Worm (Caenorhabditis elegans) whole organism, young adult: ENCODE data around the gene dhc-3.
A peak's percentile ranks its signal among the peaks of the same experiment; 100 is the strongest.

ENCODE experiments used
- B0019.2 ChIP-seq: fragments of 200-800 bp; sonication (Bioruptor generic); conservative IDR thresholded peaks from 2 replicates; pipeline ENCODE4 v1.3.6; 2022; ENCODE audit warnings: missing genetic modification reagents, missing genetic modification characterization, missing compliant biosample characterization
- K12H6.12 ChIP-seq: fragments of 200-800 bp; sonication (Bioruptor generic); optimal IDR thresholded peaks from 2 replicates; lab custom pipeline; 2018; ENCODE audit warnings: mild to moderate bottlenecking, missing genetic modification characterization, missing compliant biosample characterization
- Y79H2A.3 ChIP-seq: fragments of 200-800 bp; sonication (Bioruptor generic); conservative IDR thresholded peaks from 2 replicates; pipeline ENCODE4 v1.3.6; 2022; ENCODE audit warnings: missing genetic modification reagents, missing genetic modification characterization, missing compliant biosample characterization
- Y95B8A.8 ChIP-seq: fragments of 200-800 bp; sonication (Bioruptor generic); IDR thresholded peaks from 2 replicates; pipeline ENCODE4 v1.3.6; 2022; ENCODE audit warnings: missing genetic modification reagents, missing genetic modification characterization, missing compliant biosample characterization
- cebp-1 ChIP-seq, 2 experiments: fragments of 200-800 bp in 1 of 2; sonication (Bioruptor generic) in 1 of 2; sonication (generic microtip) in 1 of 2; IDR thresholded peaks in 1 of 2; optimal IDR thresholded peaks in 1 of 2; 2 replicates each; pipeline versions ENCODE4 v1.3.6 to Lab custom; 2017 to 2022; ENCODE audit warnings: missing compliant biosample characterization in 2 of 2, missing genetic modification characterization in 2 of 2, mild to moderate bottlenecking in 1 of 2, missing genetic modification reagents in 1 of 2, moderate library complexity in 1 of 2
- ceh-58 ChIP-seq: fragments of 200-800 bp; sonication (Bioruptor generic); IDR thresholded peaks from 2 replicates; pipeline ENCODE4 v1.3.6; 2022; ENCODE audit warnings: missing genetic modification characterization, missing compliant biosample characterization
- ceh-79 ChIP-seq: sonication (generic microtip); optimal IDR thresholded peaks from 2 replicates; lab custom pipeline; 2017; ENCODE audit warnings: mild to moderate bottlenecking, missing genetic modification characterization, missing compliant biosample characterization
- dpl-1 ChIP-seq: fragments of 150-350 bp; optimal IDR thresholded peaks from 2 replicates; lab custom pipeline; 2014; ENCODE audit warnings: missing biosample characterization, missing genetic modification reagents, missing genetic modification characterization
- madf-8 ChIP-seq: fragments of 200-800 bp; sonication (Bioruptor generic); conservative IDR thresholded peaks from 2 replicates; pipeline ENCODE4 v1.3.6; 2022; ENCODE audit warnings: missing genetic modification reagents, missing genetic modification characterization, missing compliant biosample characterization
- nhr-120 ChIP-seq: fragments of 200-800 bp; sonication (Bioruptor generic); IDR thresholded peaks from 2 replicates; pipeline ENCODE4 v1.3.6; 2022; ENCODE audit warnings: missing genetic modification characterization, missing compliant biosample characterization
- snpc-1.1 ChIP-seq: sonication (generic microtip); optimal IDR thresholded peaks from 2 replicates; lab custom pipeline; 2017; ENCODE audit warnings: missing genetic modification characterization, mild to moderate bottlenecking, missing compliant biosample characterization, antibody characterized with exemption, moderate library complexity, missing genotype, missing genetic modification reagents; ENCODE audit not compliant: insufficient read depth
- somi-1 ChIP-seq: fragments of 200-800 bp; sonication (Bioruptor generic); optimal IDR thresholded peaks from 2 replicates; lab custom pipeline; 2018; ENCODE audit warnings: mild to moderate bottlenecking, missing genetic modification characterization, missing compliant biosample characterization
- tlf-1 ChIP-seq: fragments of 200-800 bp; sonication (Bioruptor generic); optimal IDR thresholded peaks from 2 replicates; lab custom pipeline; 2018; ENCODE audit warnings: mild to moderate bottlenecking, missing genetic modification characterization, missing compliant biosample characterization
- unc-130 ChIP-seq: sonication (generic microtip); optimal IDR thresholded peaks from 2 replicates; lab custom pipeline; 2016; ENCODE audit warnings: missing genetic modification reagents, missing genetic modification characterization, missing compliant biosample characterization

ce11 chrV:13152575-13152974 lies 13.8 kb downstream of the dhc-3 start, which contains the start of gene noca-1:
- TF ChIP-seq cebp-1 (GFP tag; IDR thresholded peaks at IDR 0.05; lab: Robert Waterston, UW) (no peak), cebp-1 (tag; optimal IDR thresholded peaks at IDR 0.05; lab: Kevin White, UChicago) (no peak), B0019.2 (GFP tag; lab: Robert Waterston, UW) (no peak), dpl-1 (GFP tag; lab: Kevin White, UChicago) (peak; percentile 40), somi-1 (GFP tag; lab: Kevin White, UChicago) (no peak), tlf-1 (no peak), snpc-1.1 (tag; lab: Kevin White, UChicago) (no peak), ceh-79 (tag; lab: Kevin White, UChicago) (no peak), Y79H2A.3 (no peak), K12H6.12 (tag; lab: Kevin White, UChicago) (no peak), unc-130 (GFP tag; lab: Kevin White, UChicago) (no peak), Y95B8A.8 (GFP tag; lab: Robert Waterston, UW) (no peak), nhr-120 (no peak), madf-8 (GFP tag; lab: Robert Waterston, UW) (0 out of 2 replicates have a peak, but pooled peaks have one; percentile 7), ceh-58 (GFP tag; lab: Robert Waterston, UW) (no peak)
